Fruit fly (Drosophila melanogaster): ENCODE data around the gene squ.

The squ gene

DNA sequence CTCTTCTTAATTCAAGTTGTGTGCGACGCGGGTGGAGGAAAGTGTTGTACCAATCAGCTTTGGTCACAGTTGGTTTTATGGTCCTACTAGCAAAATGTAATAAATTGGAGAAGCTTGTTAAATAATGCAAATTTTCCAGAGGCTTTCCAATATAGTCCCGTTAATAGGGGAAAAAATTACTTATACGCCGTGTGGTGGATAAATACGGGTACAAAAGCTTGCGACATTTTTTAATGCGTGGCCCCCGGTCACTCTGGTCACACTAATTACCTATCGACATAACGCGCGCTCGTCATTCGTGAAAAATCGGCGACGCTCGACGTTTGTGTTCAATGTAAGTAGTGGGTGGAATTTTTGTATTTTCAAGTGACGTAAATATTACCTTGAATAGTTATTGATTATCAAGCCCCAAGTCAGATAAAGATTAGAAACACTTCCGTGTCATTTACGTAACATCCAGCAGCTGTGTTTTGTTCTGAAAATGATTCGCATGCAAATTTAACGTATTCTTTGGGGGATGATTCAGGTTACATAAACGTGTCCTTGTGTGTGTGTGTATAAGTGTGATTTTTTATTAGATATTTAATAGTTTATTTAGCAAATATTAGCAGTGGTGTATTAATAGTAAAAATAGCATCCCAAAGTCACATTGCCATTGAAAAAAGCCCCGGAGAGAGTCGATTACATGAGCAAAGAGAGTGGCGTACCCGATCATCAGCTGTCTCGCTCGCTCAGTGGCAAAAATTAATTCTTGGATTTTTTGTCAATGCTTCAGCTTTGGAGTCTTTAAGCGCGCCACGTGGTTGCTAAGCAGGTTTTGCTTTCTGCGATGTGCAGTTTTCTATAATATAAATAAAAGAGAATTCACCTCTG, 40.0 kb downstream of the squ start, which contains the start of gene Cyt-c-p:
TSS of gene Cyt-c-p (plus strand) at position 290 of the 873 bp plus-strand sequence.
- no peak for TF ChIP-seq z (GFP tag; IDR thresholded peaks at IDR 0.05)
- TF ChIP-seq bcd (GFP tag; optimal IDR thresholded peaks at IDR 0.05) = peak; percentile 6
- TF ChIP-seq Aef1 (GFP tag; IDR thresholded peaks at IDR 0.05) = no peak
- TF ChIP-seq Oaz (GFP tag; IDR thresholded peaks at IDR 0.05) = no peak
- TF ChIP-seq H15 (GFP tag; IDR thresholded peaks at IDR 0.05) = no peak
- TF ChIP-seq lilli (GFP tag; optimal IDR thresholded peaks at IDR 0.05) = peak; percentile 38
- no peak for TF ChIP-seq CG4730 (GFP tag; IDR thresholded peaks at IDR 0.05)
- peak; percentile 17 for TF ChIP-seq dmrt11E (tag; optimal IDR thresholded peaks at IDR 0.05)
- no peak for TF ChIP-seq tgo (GFP tag; IDR thresholded peaks at IDR 0.05)
- no peak for TF ChIP-seq CG16779 (GFP tag; IDR thresholded peaks at IDR 0.05)
- peak; percentile 17; the same call in 1 of the 3 replicates for TF ChIP-seq CG14860 (GFP tag; IDR thresholded peaks at IDR 0.05; ENCODE audit: partially characterized antibody)
- TF ChIP-seq CG12219 (GFP tag; optimal IDR thresholded peaks at IDR 0.05) = no peak
- peak; percentile 99 for TF ChIP-seq E2f2 (GFP tag; IDR thresholded peaks at IDR 0.05)
- peak; percentile 52 for TF ChIP-seq CG17829 (tag; optimal IDR thresholded peaks at IDR 0.05)
- peak; percentile 86 for TF ChIP-seq Neu2 (GFP tag; optimal IDR thresholded peaks at IDR 0.05; ENCODE audit: borderline replicate concordance)
- TF ChIP-seq dimm (GFP tag; IDR thresholded peaks at IDR 0.05) = no peak
- TF ChIP-seq CG7963 (GFP tag; IDR thresholded peaks at IDR 0.05; ENCODE audit: partially characterized antibody) = no peak
- TF ChIP-seq CG30431 (GFP tag; optimal IDR thresholded peaks at IDR 0.05) = no peak
- no peak for TF ChIP-seq Awh (GFP tag; IDR thresholded peaks at IDR 0.05)
- no peak for TF ChIP-seq CG15269 (tag; optimal IDR thresholded peaks at IDR 0.05)
- TF ChIP-seq crol (GFP tag; IDR thresholded peaks at IDR 0.05) = 0 out of 2 replicates have a peak, but pooled peaks have one; percentile 20
- TF ChIP-seq HHEX (GFP tag; optimal IDR thresholded peaks at IDR 0.05) = no peak
- TF ChIP-seq CG14050 (GFP tag; IDR thresholded peaks at IDR 0.05) = no peak
- no peak for TF ChIP-seq CG18476 (GFP tag; optimal IDR thresholded peaks at IDR 0.05)
- no peak for TF ChIP-seq trh (GFP tag; optimal IDR thresholded peaks at IDR 0.05)
- TF ChIP-seq al (GFP tag; IDR thresholded peaks at IDR 0.05) = no peak
- no peak for TF ChIP-seq Side (GFP tag; optimal IDR thresholded peaks at IDR 0.05)
- TF ChIP-seq hth (optimal IDR thresholded peaks at IDR 0.05) = no peak
- no peak for TF ChIP-seq rib (GFP tag; IDR thresholded peaks at IDR 0.05)
- TF ChIP-seq CG3847 (GFP tag; IDR thresholded peaks at IDR 0.05) = peak; percentile 61
- TF ChIP-seq Med (GFP tag) = peak; percentile 89
- TF ChIP-seq CG9215 (GFP tag; IDR thresholded peaks at IDR 0.05) = no peak
- TF ChIP-seq CG7745 (tag; optimal IDR thresholded peaks at IDR 0.05) = no peak
- peak; percentile 70; the same call in 3 of the 4 replicates for TF ChIP-seq Dll (GFP tag; IDR thresholded peaks at IDR 0.05; ENCODE audit: partially characterized antibody)
- no peak for TF ChIP-seq CG11456 (GFP tag; IDR thresholded peaks at IDR 0.05)
- no peak for TF ChIP-seq ro (GFP tag; IDR thresholded peaks at IDR 0.05)
- no peak for TF ChIP-seq CG2889 (GFP tag; IDR thresholded peaks at IDR 0.05)
- no peak for TF ChIP-seq kay (GFP tag; optimal IDR thresholded peaks at IDR 0.05)
- TF ChIP-seq Hmx (GFP tag; optimal IDR thresholded peaks at IDR 0.05) = no peak
- no peak for TF ChIP-seq HLHmδ (GFP tag; optimal IDR thresholded peaks at IDR 0.05)
- 0 out of 2 replicates have a peak, but pooled peaks have one; percentile 50 for TF ChIP-seq klu (GFP tag; IDR thresholded peaks at IDR 0.05)
- TF ChIP-seq amos (GFP tag; IDR thresholded peaks at IDR 0.05; ENCODE audit: partially characterized antibody) = peak; percentile 64; the same call in 1 of the 2 replicates
- TF ChIP-seq pho (GFP tag; optimal IDR thresholded peaks at IDR 0.05) = no peak
- peak; percentile 36; the same call in 1 of the 2 replicates for TF ChIP-seq Rfx (GFP tag; IDR thresholded peaks at IDR 0.05)
- TF ChIP-seq bsh (GFP tag; optimal IDR thresholded peaks at IDR 0.05) = no peak
- peak; percentile 44 for TF ChIP-seq CG9727 (GFP tag; optimal IDR thresholded peaks at IDR 0.05)
- peak; percentile 9 for TF ChIP-seq HLH54F (GFP tag; optimal IDR thresholded peaks at IDR 0.05)
- TF ChIP-seq Stat92E (GFP tag; optimal IDR thresholded peaks at IDR 0.05) = peak in 1 of 3 experiments; percentile 17
- peak in 1 of 2 experiments; percentile 3 for TF ChIP-seq chif (GFP tag; optimal IDR thresholded peaks at IDR 0.05)

Data from whole organism, embryonic.